Worm (Caenorhabditis elegans): ENCODE data around the gene nlp-51.

The nlp-51 gene

DNA sequence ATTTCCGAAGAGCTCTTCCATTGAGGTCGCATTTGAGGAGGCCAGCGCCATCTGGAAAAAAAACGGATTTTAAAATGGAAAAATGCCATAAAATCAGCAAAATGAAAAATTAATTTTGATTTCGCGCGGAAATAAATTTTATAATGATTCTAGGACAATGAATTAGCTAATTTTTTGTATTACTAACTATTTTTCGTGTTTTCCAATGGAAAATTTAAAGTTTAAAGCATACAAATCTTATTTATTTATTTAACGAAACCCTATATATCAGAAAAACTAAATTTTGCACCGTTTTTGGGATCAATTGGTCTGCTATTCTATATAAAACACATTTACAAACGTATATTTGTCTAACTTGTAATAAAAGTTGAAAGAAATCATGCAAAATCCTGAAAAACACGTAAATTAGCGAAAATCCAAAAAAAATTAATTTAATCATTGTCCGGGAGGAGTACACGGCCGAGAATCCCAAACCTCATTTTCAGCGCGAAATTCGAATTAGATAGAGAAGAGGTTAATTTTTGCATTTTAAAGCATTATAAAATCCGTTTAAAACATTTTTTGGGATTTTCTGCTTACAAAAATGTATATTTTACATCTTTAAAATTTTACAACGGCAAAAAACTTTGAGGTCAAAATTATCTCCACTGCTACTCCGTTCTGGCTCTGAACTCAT, 29.2 kb downstream of the nlp-51 start, which contains the start of gene C47G2.3 (continued):
- TF ChIP-seq xbp-1 (tag; optimal IDR thresholded peaks at IDR 0.05) (peak; percentile 31), C16A3.4 (tag; optimal IDR thresholded peaks at IDR 0.05) (no peak), mef-2 (tag; optimal IDR thresholded peaks at IDR 0.05) (no peak), nhr-47 (tag; optimal IDR thresholded peaks at IDR 0.05) (peak; percentile 60), zip-4 (GFP tag; optimal IDR thresholded peaks at IDR 0.05) (no peak), blmp-1 (tag; optimal IDR thresholded peaks at IDR 0.05) (peak; percentile 7), fkh-8 (tag; optimal IDR thresholded peaks at IDR 0.05) (no peak), egl-13 (tag; optimal IDR thresholded peaks at IDR 0.05) (peak; percentile 46), hlh-17 (GFP tag; optimal IDR thresholded peaks at IDR 0.05; ENCODE audit: borderline replicate concordance) (no peak), irx-1 (tag; optimal IDR thresholded peaks at IDR 0.05) (peak; percentile 47), fkh-10 (GFP tag; optimal IDR thresholded peaks at IDR 0.05) (no peak), ets-5 (GFP tag; IDR thresholded peaks at IDR 0.05) (no peak), hlh-4 (tag; optimal IDR thresholded peaks at IDR 0.05) (no peak), ama-1 (optimal IDR thresholded peaks at IDR 0.05) (no peak), lin-14 (GFP tag; optimal IDR thresholded peaks at IDR 0.05) (peak; percentile 4), ztf-11 (tag; optimal IDR thresholded peaks at IDR 0.05) (peak in 1 of 2 experiments; percentile 64), nhr-90 (tag; optimal IDR thresholded peaks at IDR 0.05; ENCODE audit: poor library complexity) (peak; percentile 73), sup-37 (GFP tag; optimal IDR thresholded peaks at IDR 0.05) (no peak), alr-1 (tag; optimal IDR thresholded peaks at IDR 0.05; ENCODE audit: borderline replicate concordance) (no peak), dsc-1 (tag; optimal IDR thresholded peaks at IDR 0.05) (peak; percentile 59), nhr-71 (tag; optimal IDR thresholded peaks at IDR 0.05) (peak; percentile 66), zag-1 (tag; optimal IDR thresholded peaks at IDR 0.05) (no peak), fkh-4 (tag; optimal IDR thresholded peaks at IDR 0.05; ENCODE audit: borderline replicate concordance) (peak; percentile 31), nhr-28 (tag; optimal IDR thresholded peaks at IDR 0.05) (peak; percentile 7), nhr-85 (tag) (peak; percentile 75), egl-27 (tag; optimal IDR thresholded peaks at IDR 0.05) (no peak), pax-3 (tag; optimal IDR thresholded peaks at IDR 0.05) (no peak), tbx-2 (tag; optimal IDR thresholded peaks at IDR 0.05) (peak; percentile 37), nhr-11 (tag; optimal IDR thresholded peaks at IDR 0.05) (no peak), rnt-1 (tag; optimal IDR thresholded peaks at IDR 0.05) (peak; percentile 85), C04F5.9 (tag; optimal IDR thresholded peaks at IDR 0.05) (no peak), hpl-2 (GFP tag; optimal IDR thresholded peaks at IDR 0.05) (no peak), lin-13 (GFP tag; optimal IDR thresholded peaks at IDR 0.05) (no peak), mep-1 (tag; optimal IDR thresholded peaks at IDR 0.05) (peak; percentile 4), unc-130 (tag; optimal IDR thresholded peaks at IDR 0.05) (peak; percentile 87), dpl-1 (GFP tag; optimal IDR thresholded peaks at IDR 0.05) (peak; percentile 73 to 86 (median 85)), sox-4 (tag; optimal IDR thresholded peaks at IDR 0.05) (peak; percentile 56), swsn-7 (tag; optimal IDR thresholded peaks at IDR 0.05) (peak; percentile 27), skn-1 (tag; optimal IDR thresholded peaks at IDR 0.05) (peak; percentile 30), elt-3 (tag; optimal IDR thresholded peaks at IDR 0.05) (no peak), mdl-1 (tag; optimal IDR thresholded peaks at IDR 0.05) (no peak), fos-1 (tag; optimal IDR thresholded peaks at IDR 0.05) (no peak), aly-2 (tag; optimal IDR thresholded peaks at IDR 0.05) (no peak), lin-35 (GFP tag; optimal IDR thresholded peaks at IDR 0.05) (peak; percentile 54 to 90), tlp-1 (tag; optimal IDR thresholded peaks at IDR 0.05) (no peak), F16B12.6 (tag; optimal IDR thresholded peaks at IDR 0.05) (no peak), nhr-76 (tag; optimal IDR thresholded peaks at IDR 0.05) (no peak), ceh-63 (GFP tag; optimal IDR thresholded peaks at IDR 0.05) (no peak), unc-62 (GFP tag; optimal IDR thresholded peaks at IDR 0.05) (no peak)
